Worm (Caenorhabditis elegans): Measurements from ENCODE around the gene nhr-71.

- no peak for TF ChIP-seq ama-1 (optimal IDR thresholded peaks at IDR 0.05)
- no peak for TF ChIP-seq ama-1 (GFP tag; optimal IDR thresholded peaks at IDR 0.05)
- TF ChIP-seq ztf-6 (GFP tag; IDR thresholded peaks at IDR 0.05): no peak
- no peak for TF ChIP-seq Y56A3A.18 (GFP tag; IDR thresholded peaks at IDR 0.05)
- TF ChIP-seq nfya-1 (tag; optimal IDR thresholded peaks at IDR 0.05; ENCODE audit: borderline replicate concordance, insufficient read depth): no peak
- no peak for TF ChIP-seq K12H6.12 (tag; optimal IDR thresholded peaks at IDR 0.05)
- TF ChIP-seq ztf-28 (GFP tag; IDR thresholded peaks at IDR 0.05): no peak
- no peak for TF ChIP-seq lag-1 (GFP tag; IDR thresholded peaks at IDR 0.05)
- no peak for TF ChIP-seq ceh-79 (tag; optimal IDR thresholded peaks at IDR 0.05)
Measured at ce11 chrX:13697520-13697919, 49.6 kb upstream of the nhr-71 start.

All from whole organism, young adult.